Worm (Caenorhabditis elegans): Measurements from ENCODE around the gene F43G6.8.

The F43G6.8 gene

DNA sequence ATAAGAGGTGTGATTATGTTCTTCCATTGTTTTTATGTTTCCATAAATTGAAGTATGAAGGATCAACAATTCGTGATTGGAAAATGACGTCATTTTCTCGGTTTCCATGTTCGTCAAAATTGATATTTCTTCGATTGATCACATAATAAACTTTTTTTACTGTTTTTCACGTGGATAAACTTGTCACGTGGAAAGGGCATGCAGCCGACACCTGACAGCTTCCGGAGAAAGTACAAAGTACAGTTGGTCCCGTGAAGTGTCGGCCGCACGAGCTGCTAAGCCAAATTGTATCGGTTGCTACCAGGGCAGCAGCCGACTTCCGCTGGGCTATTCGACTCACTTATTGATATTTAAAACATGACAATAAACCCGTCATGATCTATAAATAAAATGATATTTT is 27.8 kb upstream of the F43G6.8 start:
- TF ChIP-seq nhr-120 (GFP tag; IDR thresholded peaks at IDR 0.05) (no peak), ceh-58 (GFP tag; IDR thresholded peaks at IDR 0.05) (no peak), tbp1 (GFP tag; optimal IDR thresholded peaks at IDR 0.05) (no peak), lin-26 (GFP tag; IDR thresholded peaks at IDR 0.05) (0 out of 2 replicates have a peak, but pooled peaks have one; percentile 38), snpc-4 (GFP tag; optimal IDR thresholded peaks at IDR 0.05) (no peak), snpc-4 (tag; optimal IDR thresholded peaks at IDR 0.05) (peak; percentile 23 to 87 (median 78)), ztf-26 (tag; optimal IDR thresholded peaks at IDR 0.05) (peak; percentile 61), somi-1 (GFP tag; optimal IDR thresholded peaks at IDR 0.05) (peak; percentile 18), rcor-1 (GFP tag; IDR thresholded peaks at IDR 0.05) (no peak), nfyb-1 (GFP tag; IDR thresholded peaks at IDR 0.05) (no peak), fkh-3 (tag; optimal IDR thresholded peaks at IDR 0.05) (no peak), nhr-90 (tag; optimal IDR thresholded peaks at IDR 0.05) (no peak), F39B2.1 (GFP tag; IDR thresholded peaks at IDR 0.05) (no peak), ccch-3 (GFP tag; optimal IDR thresholded peaks at IDR 0.05) (no peak), ztf-6 (GFP tag; IDR thresholded peaks at IDR 0.05) (no peak), hlh-12 (tag; optimal IDR thresholded peaks at IDR 0.05) (no peak), atf-7 (tag; optimal IDR thresholded peaks at IDR 0.05) (peak; percentile 50), T07F8.4 (tag; optimal IDR thresholded peaks at IDR 0.05) (no peak), madf-10 (tag; optimal IDR thresholded peaks at IDR 0.05) (no peak)

DNA sequence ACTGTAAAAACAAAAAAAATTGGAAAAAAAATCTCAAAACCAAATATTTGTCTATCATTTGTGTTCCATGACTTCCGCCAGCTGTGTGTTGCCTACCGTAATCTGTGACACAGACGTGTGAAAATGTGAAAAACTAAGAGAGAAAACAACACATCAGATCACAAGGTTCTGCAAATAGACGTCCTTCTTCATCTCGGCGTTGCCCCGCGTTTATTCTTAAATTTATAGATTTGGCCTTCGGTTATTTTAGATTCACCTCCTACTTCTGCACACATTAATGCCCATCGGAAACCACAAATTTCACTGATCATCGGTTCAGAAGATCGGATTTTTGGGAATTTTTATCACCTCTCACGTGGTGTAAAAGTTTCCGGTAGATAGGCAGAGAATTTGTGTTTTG is 25.2 kb upstream of the F43G6.8 start:
- TF ChIP-seq cebp-1 (GFP tag; IDR thresholded peaks at IDR 0.05) (no peak), cebp-1 (tag; optimal IDR thresholded peaks at IDR 0.05) (no peak), lin-35 (GFP tag; optimal IDR thresholded peaks at IDR 0.05) (no peak), ztf-25 (GFP tag; IDR thresholded peaks at IDR 0.05) (no peak), ceh-40 (GFP tag; IDR thresholded peaks at IDR 0.05) (no peak), lsy-27 (tag; optimal IDR thresholded peaks at IDR 0.05; ENCODE audit: borderline replicate concordance, insufficient read depth) (no peak), snpc-4 (GFP tag; optimal IDR thresholded peaks at IDR 0.05) (no peak), snpc-4 (tag; optimal IDR thresholded peaks at IDR 0.05) (no peak)

DNA sequence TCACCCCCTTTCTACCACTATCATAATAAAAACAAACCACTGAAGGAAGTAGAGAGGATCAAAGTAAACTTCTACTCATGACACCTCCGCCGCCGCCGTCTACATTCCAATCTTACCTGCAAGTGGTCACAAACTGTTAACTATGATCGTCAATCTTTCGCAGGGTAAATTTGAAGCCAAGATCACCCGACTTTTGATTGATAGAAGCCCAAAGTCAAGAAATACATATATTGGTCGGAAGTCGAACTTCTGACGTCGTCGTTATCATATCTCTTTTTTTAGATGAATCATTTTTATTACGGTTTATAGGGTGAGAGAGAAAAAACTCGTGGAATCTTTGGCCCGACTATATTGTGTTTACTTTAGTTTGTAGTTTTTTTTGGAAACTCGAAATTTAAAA is 24.5 kb upstream of the F43G6.8 start:
- no peak for TF ChIP-seq B0336.3 (GFP tag; IDR thresholded peaks at IDR 0.05)
- TF ChIP-seq die-1 (tag; optimal IDR thresholded peaks at IDR 0.05), result peak; percentile 13
- peak; percentile 64 for TF ChIP-seq somi-1 (GFP tag; optimal IDR thresholded peaks at IDR 0.05)
- peak; percentile 36 for TF ChIP-seq lin-40 (tag; optimal IDR thresholded peaks at IDR 0.05)
- TF ChIP-seq ztf-3 (GFP tag; optimal IDR thresholded peaks at IDR 0.05), result no peak
- TF ChIP-seq egl-44 (GFP tag; IDR thresholded peaks at IDR 0.05), result no peak
- TF ChIP-seq attf-6 (GFP tag; IDR thresholded peaks at IDR 0.05), result no peak
- no peak for TF ChIP-seq F10E7.11 (tag; optimal IDR thresholded peaks at IDR 0.05)
- no peak for TF ChIP-seq madf-10 (tag; optimal IDR thresholded peaks at IDR 0.05)
- 0 out of 2 replicates have a peak, but pooled peaks have one; percentile 49 for TF ChIP-seq K11D2.4 (GFP tag; IDR thresholded peaks at IDR 0.05)
- TF ChIP-seq lag-1 (GFP tag; IDR thresholded peaks at IDR 0.05), result no peak
- TF ChIP-seq C06A6.2 (GFP tag; conservative IDR thresholded peaks at IDR 0.05), result 0 out of 2 replicates have a peak, but pooled peaks have one; percentile 13
- TF ChIP-seq ztf-26 (tag; optimal IDR thresholded peaks at IDR 0.05), result peak; percentile 43
- TF ChIP-seq pha-4 (tag; optimal IDR thresholded peaks at IDR 0.05), result no peak
- TF ChIP-seq snpc-4 (GFP tag; optimal IDR thresholded peaks at IDR 0.05), result no peak
- TF ChIP-seq snpc-4 (tag; optimal IDR thresholded peaks at IDR 0.05), result no peak
- TF ChIP-seq egl-18 (GFP tag; IDR thresholded peaks at IDR 0.05), result no peak
- TF ChIP-seq pbrm-1 (GFP tag; IDR thresholded peaks at IDR 0.05), result no peak
